Fruit fly (Drosophila melanogaster) whole organism, embryonic: ENCODE measurements around the gene CG44141.

Experiments used
- CG12071 ChIP-seq: fragments of 200-800 bp; sonication (Bioruptor generic); optimal IDR thresholded peaks from 3 replicates; lab custom pipeline; 2018; ENCODE audit warnings: missing biosample characterization, mild to moderate bottlenecking, missing genetic modification characterization
- CG13123 ChIP-seq: fragments of 200-800 bp; sonication (Bioruptor generic); optimal IDR thresholded peaks from 2 replicates; lab custom pipeline; 2016; ENCODE audit warnings: missing biosample characterization, missing genetic modification characterization
- CG15011 ChIP-seq: fragments of 200-800 bp; sonication (Bioruptor generic); optimal IDR thresholded peaks from 3 replicates; lab custom pipeline; 2018; ENCODE audit warnings: missing biosample characterization, mild to moderate bottlenecking, missing genetic modification characterization
- CG17361 ChIP-seq: fragments of 200-800 bp; sonication (Bioruptor generic); IDR thresholded peaks from 3 replicates; pipeline ENCODE4 v1.3.6; 2022; ENCODE audit warnings: missing biosample characterization, missing genetic modification characterization
- CG2199 ChIP-seq: fragments of 200-800 bp; sonication (Bioruptor generic); IDR thresholded peaks from 3 replicates; pipeline ENCODE4 v1.3.6; 2022; ENCODE audit warnings: missing biosample characterization, missing genetic modification characterization
- CG31388 ChIP-seq: fragments of 200-800 bp; sonication (Bioruptor generic); optimal IDR thresholded peaks from 2 replicates; lab custom pipeline; 2016; ENCODE audit warnings: missing biosample characterization, missing genetic modification characterization
- CG3163 ChIP-seq: fragments of 200-800 bp; sonication (Bioruptor generic); optimal IDR thresholded peaks from 3 replicates; lab custom pipeline; 2016; ENCODE audit warnings: missing biosample characterization, missing genetic modification characterization
- CG33213 ChIP-seq: fragments of 200-800 bp; sonication (Bioruptor generic); optimal IDR thresholded peaks from 3 replicates; lab custom pipeline; 2016; ENCODE audit warnings: missing biosample characterization, missing genetic modification characterization
- Dll ChIP-seq: fragments of 200-800 bp; sonication (Bioruptor generic); IDR thresholded peaks from 4 replicates; pipeline ENCODE4 v1.3.6; 2022; ENCODE audit warnings: missing biosample characterization, missing genetic modification characterization; ENCODE audit not compliant: partially characterized antibody
- btn ChIP-seq: fragments of 200-800 bp; sonication (Bioruptor generic); optimal IDR thresholded peaks from 2 replicates; lab custom pipeline; 2016; ENCODE audit warnings: missing biosample characterization, missing genetic modification characterization
- chinmo ChIP-seq: fragments of 200-800 bp; sonication (Bioruptor generic); IDR thresholded peaks from 4 replicates; pipeline ENCODE4 v1.3.6; 2022; ENCODE audit warnings: missing biosample characterization, missing genetic modification characterization; ENCODE audit not compliant: partially characterized antibody
- gcm2 ChIP-seq: fragments of 200-800 bp; sonication (Bioruptor generic); optimal IDR thresholded peaks from 2 replicates; lab custom pipeline; 2016; ENCODE audit warnings: missing biosample characterization, missing genetic modification characterization
- gt ChIP-seq: fragments of 200-800 bp; sonication (Bioruptor generic); IDR thresholded peaks from 2 replicates; pipeline ENCODE4 v1.3.6; 2022; ENCODE audit warnings: missing biosample characterization, missing genetic modification characterization
- stwl ChIP-seq: fragments of 200-800 bp; sonication (Bioruptor generic); optimal IDR thresholded peaks from 3 replicates; lab custom pipeline; 2018; ENCODE audit warnings: missing biosample characterization, mild to moderate bottlenecking, missing genetic modification characterization, moderate library complexity

DNA sequence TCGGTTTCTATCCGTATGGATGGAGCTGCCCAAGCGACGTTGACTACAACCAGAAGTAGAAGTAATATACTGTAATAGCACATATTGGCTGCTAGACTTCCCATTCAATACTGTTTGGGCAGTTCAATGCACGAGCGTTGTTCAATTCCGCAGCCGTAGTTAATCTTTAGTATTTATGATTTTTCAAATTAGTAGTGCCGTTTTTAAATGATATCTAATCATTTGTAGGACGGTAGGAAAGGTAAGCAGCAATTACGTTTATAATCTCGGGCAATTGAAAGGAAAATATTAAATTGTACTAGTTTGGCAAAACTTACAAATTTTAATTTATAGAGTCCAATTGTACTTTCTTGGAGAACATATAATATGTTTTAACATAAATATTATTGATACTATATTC, 43.0 kb downstream of the CG44141 start, which contains the start of gene CG15253:
- TF ChIP-seq gt (GFP tag; lab: Robert Waterston, UW) (no peak), CG15011 (GFP tag; lab: Kevin White, UChicago) (no peak), gcm2 (GFP tag; lab: Kevin White, UChicago) (no peak), CG3163 (GFP tag; lab: Kevin White, UChicago) (no peak), stwl (no peak), chinmo (GFP tag; lab: Robert Waterston, UW) (no peak), CG31388 (GFP tag; lab: Kevin White, UChicago) (no peak), CG13123 (GFP tag; lab: Kevin White, UChicago) (no peak), CG33213 (no peak), Dll (GFP tag; lab: Robert Waterston, UW) (no peak), CG17361 (GFP tag; lab: Robert Waterston, UW) (no peak), CG2199 (GFP tag; lab: Robert Waterston, UW) (no peak), CG12071 (GFP tag; lab: Kevin White, UChicago) (no peak), btn (GFP tag; lab: Kevin White, UChicago) (no peak)
